Worm (Caenorhabditis elegans) whole organism, L1 larva: ENCODE measurements around the gene let-767.

ENCODE experiments used
- nhr-76 ChIP-seq: sonication (generic microtip); optimal IDR thresholded peaks from 2 replicates; lab custom pipeline; 2017; ENCODE audit warnings: missing biosample characterization, missing genetic modification characterization
- pqm-1 ChIP-seq: sonication (generic microtip); optimal IDR thresholded peaks from 3 replicates; lab custom pipeline; 2017; ENCODE audit warnings: missing biosample characterization, missing genetic modification characterization
- snpc-4 ChIP-seq: fragments of 150-350 bp; optimal IDR thresholded peaks from 2 replicates; lab custom pipeline; 2014; ENCODE audit warnings: missing biosample characterization, missing genetic modification characterization

ce11 chrIII:6300297-6300696, 39.5 kb downstream of the let-767 start:
- TF ChIP-seq pqm-1 (tag; lab: Kevin White, UChicago) = no peak
- no peak for TF ChIP-seq snpc-4 (tag; lab: Kevin White, UChicago)
- no peak for TF ChIP-seq nhr-76 (tag; lab: Kevin White, UChicago)
